Worm (Caenorhabditis elegans) whole organism, young adult: Measurements from ENCODE around the gene myo-6.

ENCODE experiments used
- ama-1 ChIP-seq, 3 experiments: fragments of 150-350 bp in 1 of 3; sonication (generic microtip) in 2 of 3; optimal IDR thresholded peaks; 2 replicates each; lab custom pipeline; 2014 to 2018; ENCODE audit warnings: missing biosample characterization in 2 of 3, missing genetic modification characterization in 2 of 3, missing genetic modification reagents in 2 of 3
- cebp-1 ChIP-seq, 2 experiments: fragments of 200-800 bp in 1 of 2; sonication (Bioruptor generic) in 1 of 2; sonication (generic microtip) in 1 of 2; IDR thresholded peaks in 1 of 2; optimal IDR thresholded peaks in 1 of 2; 2 replicates each; pipeline versions ENCODE4 v1.3.6 to Lab custom; 2017 to 2022; ENCODE audit warnings: missing compliant biosample characterization in 2 of 2, missing genetic modification characterization in 2 of 2, mild to moderate bottlenecking in 1 of 2, missing genetic modification reagents in 1 of 2, moderate library complexity in 1 of 2
- lin-54 ChIP-seq: fragments of 200-800 bp; sonication (Bioruptor generic); optimal IDR thresholded peaks from 2 replicates; lab custom pipeline; 2018; ENCODE audit warnings: mild to moderate bottlenecking, missing genetic modification characterization, missing compliant biosample characterization
- snpc-1.3 ChIP-seq: sonication (generic microtip); optimal IDR thresholded peaks from 2 replicates; lab custom pipeline; 2017; ENCODE audit warnings: missing genetic modification characterization, mild to moderate bottlenecking, missing compliant biosample characterization, antibody characterized with exemption, moderate library complexity, missing genotype, missing genetic modification reagents; ENCODE audit not compliant: insufficient read depth

ce11 chrIII:13462965-13463783 is 53.6 kb downstream of the myo-6 start, which contains the start of gene ant-1.1:
- peak; percentile 99 for TF ChIP-seq lin-54 (GFP tag; lab: Kevin White, UChicago)
- TF ChIP-seq snpc-1.3 (tag; lab: Kevin White, UChicago): peak; percentile 84
- peak; percentile 69 for TF ChIP-seq cebp-1 (GFP tag; IDR thresholded peaks at IDR 0.05; lab: Robert Waterston, UW)
- TF ChIP-seq cebp-1 (tag; optimal IDR thresholded peaks at IDR 0.05; lab: Kevin White, UChicago): peak; percentile 84
- peak; percentile 82 for TF ChIP-seq ama-1 (optimal IDR thresholded peaks at IDR 0.05; lab: Kevin White, UChicago)
- TF ChIP-seq ama-1 (GFP tag; optimal IDR thresholded peaks at IDR 0.05; lab: Kevin White, UChicago): no peak
